Fruit fly (Drosophila melanogaster) whole organism, embryonic: ENCODE data around the gene CHKov1.
A peak's percentile ranks its signal among the peaks of the same experiment; 100 is the strongest.

Experiments
- B-H2 ChIP-seq: fragments of 200-800 bp; sonication (Bioruptor generic); optimal IDR thresholded peaks from 2 replicates; lab custom pipeline; 2018; ENCODE audit warnings: missing biosample characterization, mild to moderate bottlenecking, missing genetic modification characterization
- BEAF-32 ChIP-seq: fragments of 200-800 bp; sonication (Bioruptor generic); optimal IDR thresholded peaks from 3 replicates; lab custom pipeline; 2017; ENCODE audit warnings: missing biosample characterization, missing genetic modification characterization, mild to moderate bottlenecking, moderate library complexity, missing genetic modification reagents
- Bteb2 ChIP-seq: fragments of 200-800 bp; sonication (Bioruptor generic); optimal IDR thresholded peaks from 2 replicates; lab custom pipeline; 2016; ENCODE audit warnings: missing biosample characterization, missing genetic modification characterization
- CG10147 ChIP-seq: fragments of 200-800 bp; sonication (Bioruptor generic); optimal IDR thresholded peaks from 2 replicates; lab custom pipeline; 2019; ENCODE audit warnings: missing biosample characterization, mild to moderate bottlenecking, missing genetic modification characterization, moderate library complexity
- CG10654 ChIP-seq: fragments of 200-800 bp; sonication (Bioruptor generic); optimal IDR thresholded peaks from 2 replicates; lab custom pipeline; 2016; ENCODE audit warnings: missing biosample characterization, missing genetic modification characterization
- CG12155 ChIP-seq: fragments of 200-800 bp; sonication (Bioruptor generic); optimal IDR thresholded peaks from 3 replicates; lab custom pipeline; 2016; ENCODE audit warnings: missing biosample characterization, missing genetic modification characterization
- CG1233 ChIP-seq: fragments of 200-800 bp; sonication (Bioruptor generic); optimal IDR thresholded peaks from 4 replicates; lab custom pipeline; 2018; ENCODE audit warnings: missing biosample characterization, mild to moderate bottlenecking, missing genetic modification characterization
- CG12659 ChIP-seq: fragments of 200-800 bp; sonication (Bioruptor generic); optimal IDR thresholded peaks from 3 replicates; lab custom pipeline; 2017; ENCODE audit warnings: mild to moderate bottlenecking, missing biosample characterization, missing genetic modification reagents, missing genetic modification characterization
- CG12942 ChIP-seq: fragments of 200-800 bp; sonication (Bioruptor generic); optimal IDR thresholded peaks from 3 replicates; lab custom pipeline; 2016; ENCODE audit warnings: missing biosample characterization, missing genetic modification characterization
- CG13287 ChIP-seq: fragments of 200-800 bp; sonication (Bioruptor generic); IDR thresholded peaks from 2 replicates; pipeline ENCODE4 v1.3.6; 2022; ENCODE audit warnings: missing biosample characterization, missing genetic modification characterization; ENCODE audit not compliant: partially characterized antibody
- CG13624 ChIP-seq: fragments of 200-800 bp; sonication (Bioruptor generic); optimal IDR thresholded peaks from 2 replicates; lab custom pipeline; 2016; ENCODE audit warnings: missing biosample characterization, missing genetic modification characterization
- CG14667 ChIP-seq: fragments of 200-800 bp; sonication (Bioruptor generic); IDR thresholded peaks from 2 replicates; pipeline ENCODE4 v1.3.6; 2022; ENCODE audit warnings: missing biosample characterization, missing genetic modification characterization
- CG17802 ChIP-seq: fragments of 200-800 bp; sonication (Bioruptor generic); optimal IDR thresholded peaks from 2 replicates; lab custom pipeline; 2018; ENCODE audit warnings: missing biosample characterization, mild to moderate bottlenecking, missing genetic modification characterization, moderate library complexity
- CG18011 ChIP-seq: fragments of 200-800 bp; sonication (Bioruptor generic); optimal IDR thresholded peaks from 2 replicates; lab custom pipeline; 2017; ENCODE audit warnings: missing biosample characterization, missing genetic modification characterization, mild to moderate bottlenecking, moderate library complexity, missing genotype
- CG2120 ChIP-seq: fragments of 200-800 bp; sonication (Bioruptor generic); optimal IDR thresholded peaks from 3 replicates; lab custom pipeline; 2016; ENCODE audit warnings: missing biosample characterization, missing genetic modification characterization
- CG2199 ChIP-seq: fragments of 200-800 bp; sonication (Bioruptor generic); IDR thresholded peaks from 3 replicates; pipeline ENCODE4 v1.3.6; 2022; ENCODE audit warnings: missing biosample characterization, missing genetic modification characterization
- CG2889 ChIP-seq: fragments of 200-800 bp; sonication (Bioruptor generic); IDR thresholded peaks from 3 replicates; pipeline ENCODE4 v1.3.6; 2022; ENCODE audit warnings: missing biosample characterization, missing genetic modification characterization
- CG31365 ChIP-seq: fragments of 200-800 bp; sonication (Bioruptor generic); optimal IDR thresholded peaks from 2 replicates; lab custom pipeline; 2018; ENCODE audit warnings: missing biosample characterization, mild to moderate bottlenecking, missing genetic modification characterization
- CG31388 ChIP-seq: fragments of 200-800 bp; sonication (Bioruptor generic); optimal IDR thresholded peaks from 2 replicates; lab custom pipeline; 2016; ENCODE audit warnings: missing biosample characterization, missing genetic modification characterization
- CG42726 ChIP-seq: fragments of 200-800 bp; sonication (Bioruptor generic); IDR thresholded peaks from 2 replicates; pipeline ENCODE4 v1.3.6; 2022; ENCODE audit warnings: missing biosample characterization, missing genetic modification characterization; ENCODE audit not compliant: partially characterized antibody
- CG4707 ChIP-seq: fragments of 200-800 bp; sonication (Bioruptor generic); optimal IDR thresholded peaks from 2 replicates; lab custom pipeline; 2018; ENCODE audit warnings: missing biosample characterization, mild to moderate bottlenecking, missing genetic modification characterization, moderate library complexity
- CG6175 ChIP-seq: fragments of 200-800 bp; sonication (Bioruptor generic); IDR thresholded peaks from 3 replicates; pipeline ENCODE4 v1.3.6; 2022; ENCODE audit warnings: missing biosample characterization, missing genetic modification characterization
- CG7963 ChIP-seq: fragments of 200-800 bp; sonication (Bioruptor generic); IDR thresholded peaks from 3 replicates; pipeline ENCODE4 v1.3.6; 2022; ENCODE audit warnings: missing biosample characterization, missing genetic modification characterization; ENCODE audit not compliant: partially characterized antibody
- CG8359 ChIP-seq: fragments of 200-800 bp; sonication (Bioruptor generic); optimal IDR thresholded peaks from 2 replicates; lab custom pipeline; 2017; ENCODE audit warnings: missing biosample characterization, mild to moderate bottlenecking, missing genetic modification characterization, borderline replicate concordance
- Chrac-16 ChIP-seq: fragments of 200-800 bp; sonication (Bioruptor generic); optimal IDR thresholded peaks from 3 replicates; lab custom pipeline; 2016; ENCODE audit warnings: missing biosample characterization, missing genetic modification characterization
- Doc3 ChIP-seq: fragments of 200-800 bp; sonication (Bioruptor generic); IDR thresholded peaks from 3 replicates; pipeline ENCODE4 v1.3.6; 2022; ENCODE audit warnings: missing biosample characterization, missing genetic modification characterization; ENCODE audit not compliant: partially characterized antibody
- H15 ChIP-seq: fragments of 200-800 bp; sonication (Bioruptor generic); IDR thresholded peaks from 3 replicates; pipeline ENCODE4 v1.3.6; 2022; ENCODE audit warnings: missing biosample characterization, missing genetic modification characterization
- HLH3B ChIP-seq: fragments of 200-800 bp; sonication (Bioruptor generic); IDR thresholded peaks from 2 replicates; pipeline ENCODE4 v1.3.6; 2022; ENCODE audit warnings: missing biosample characterization, missing genetic modification characterization
- MESR4 ChIP-seq: fragments of 200-800 bp; sonication (Bioruptor generic); optimal IDR thresholded peaks from 2 replicates; lab custom pipeline; 2018; ENCODE audit warnings: missing biosample characterization, mild to moderate bottlenecking, missing genetic modification characterization, moderate library complexity
- Sin3A ChIP-seq: fragments of >200 bp; optimal IDR thresholded peaks from 2 replicates; lab custom pipeline; 2018
- Xrp1 ChIP-seq: fragments of 200-800 bp; sonication (Bioruptor generic); IDR thresholded peaks from 2 replicates; pipeline ENCODE4 v1.3.6; 2022; ENCODE audit warnings: missing biosample characterization, missing genetic modification characterization
- ato ChIP-seq: fragments of 200-800 bp; sonication (Bioruptor generic); IDR thresholded peaks from 2 replicates; pipeline ENCODE4 v1.3.6; 2022; ENCODE audit warnings: missing biosample characterization, missing genetic modification characterization; ENCODE audit not compliant: partially characterized antibody
- cas ChIP-seq: fragments of 200-800 bp; sonication (Bioruptor generic); IDR thresholded peaks from 2 replicates; pipeline ENCODE4 v1.3.6; 2022; ENCODE audit warnings: missing biosample characterization, missing genetic modification characterization
- dysf ChIP-seq: fragments of 200-800 bp; sonication (Bioruptor generic); IDR thresholded peaks from 3 replicates; pipeline ENCODE4 v1.3.6; 2022; ENCODE audit warnings: missing biosample characterization, missing genetic modification characterization
- esg ChIP-seq: fragments of 200-800 bp; sonication (Bioruptor generic); conservative IDR thresholded peaks from 2 replicates; pipeline ENCODE4 v1.3.6; 2022; ENCODE audit warnings: missing biosample characterization, missing genetic modification characterization
- ewg ChIP-seq: fragments of 200-800 bp; sonication (Bioruptor generic); optimal IDR thresholded peaks from 3 replicates; lab custom pipeline; 2017; ENCODE audit warnings: mild to moderate bottlenecking, missing biosample characterization, missing genetic modification reagents, missing genetic modification characterization
- grau ChIP-seq: fragments of 200-800 bp; optimal IDR thresholded peaks from 3 replicates; lab custom pipeline; 2019; ENCODE audit warnings: missing biosample characterization, mild to moderate bottlenecking, missing genetic modification characterization, moderate library complexity
- inv ChIP-seq: fragments of 200-800 bp; sonication (Bioruptor generic); IDR thresholded peaks from 2 replicates; pipeline ENCODE4 v1.3.6; 2022; ENCODE audit warnings: missing biosample characterization, missing genetic modification characterization; ENCODE audit not compliant: partially characterized antibody
- kay ChIP-seq: fragments of 200-800 bp; sonication (Bioruptor generic); optimal IDR thresholded peaks from 2 replicates; lab custom pipeline; 2016; ENCODE audit warnings: missing biosample characterization, missing genetic modification characterization
- mirr ChIP-seq: fragments of 200-800 bp; sonication (Bioruptor generic); optimal IDR thresholded peaks from 3 replicates; lab custom pipeline; 2018; ENCODE audit warnings: missing biosample characterization, mild to moderate bottlenecking, missing genetic modification characterization
- nerfin-2 ChIP-seq: fragments of 200-800 bp; sonication (Bioruptor generic); IDR thresholded peaks from 2 replicates; pipeline ENCODE4 v1.3.6; 2022; ENCODE audit warnings: missing biosample characterization, missing genetic modification characterization; ENCODE audit not compliant: partially characterized antibody
- odd ChIP-seq: fragments of 200-800 bp; sonication (Bioruptor generic); optimal IDR thresholded peaks from 2 replicates; lab custom pipeline; 2017; ENCODE audit warnings: missing biosample characterization, mild to moderate bottlenecking, missing genetic modification characterization
- org-1 ChIP-seq: fragments of 200-800 bp; sonication (Bioruptor generic); optimal IDR thresholded peaks from 2 replicates; lab custom pipeline; 2017; ENCODE audit warnings: missing biosample characterization, missing genetic modification characterization
- peb ChIP-seq: fragments of 200-800 bp; sonication (Bioruptor generic); IDR thresholded peaks from 2 replicates; pipeline ENCODE4 v1.3.6; 2022; ENCODE audit warnings: missing biosample characterization, missing genetic modification characterization
- ro ChIP-seq: fragments of 200-800 bp; sonication (Bioruptor generic); IDR thresholded peaks from 2 replicates; pipeline ENCODE4 v1.3.6; 2022; ENCODE audit warnings: missing biosample characterization, missing genetic modification characterization
- schlank ChIP-seq: fragments of 200-800 bp; sonication (Bioruptor generic); optimal IDR thresholded peaks from 2 replicates; lab custom pipeline; 2018; ENCODE audit warnings: missing biosample characterization, mild to moderate bottlenecking, missing genetic modification characterization
- scrt ChIP-seq: fragments of 200-800 bp; sonication (Bioruptor generic); optimal IDR thresholded peaks from 2 replicates; lab custom pipeline; 2018; ENCODE audit warnings: missing biosample characterization, mild to moderate bottlenecking, missing genetic modification characterization, moderate library complexity
- sd ChIP-seq: fragments of 200-800 bp; sonication (Bioruptor generic); optimal IDR thresholded peaks from 3 replicates; lab custom pipeline; 2018; ENCODE audit warnings: missing biosample characterization, mild to moderate bottlenecking, missing genetic modification characterization, moderate library complexity
- shn ChIP-seq: fragments of 200-800 bp; sonication (Bioruptor generic); optimal IDR thresholded peaks from 3 replicates; lab custom pipeline; 2016; ENCODE audit warnings: missing biosample characterization, missing genetic modification characterization
- sr ChIP-seq: fragments of 200-800 bp; sonication (Bioruptor generic); IDR thresholded peaks from 3 replicates; pipeline ENCODE4 v1.3.6; 2022; ENCODE audit warnings: missing biosample characterization, missing genetic modification characterization
- tgo ChIP-seq: fragments of 200-800 bp; sonication (Bioruptor generic); IDR thresholded peaks from 3 replicates; pipeline ENCODE4 v1.3.6; 2022; ENCODE audit warnings: missing biosample characterization, missing genetic modification characterization
- tio ChIP-seq: fragments of 200-800 bp; sonication (Bioruptor generic); optimal IDR thresholded peaks from 2 replicates; lab custom pipeline; 2017; ENCODE audit warnings: missing biosample characterization, missing genetic modification characterization, inconsistent platforms

CHKov1 gene

DNA sequence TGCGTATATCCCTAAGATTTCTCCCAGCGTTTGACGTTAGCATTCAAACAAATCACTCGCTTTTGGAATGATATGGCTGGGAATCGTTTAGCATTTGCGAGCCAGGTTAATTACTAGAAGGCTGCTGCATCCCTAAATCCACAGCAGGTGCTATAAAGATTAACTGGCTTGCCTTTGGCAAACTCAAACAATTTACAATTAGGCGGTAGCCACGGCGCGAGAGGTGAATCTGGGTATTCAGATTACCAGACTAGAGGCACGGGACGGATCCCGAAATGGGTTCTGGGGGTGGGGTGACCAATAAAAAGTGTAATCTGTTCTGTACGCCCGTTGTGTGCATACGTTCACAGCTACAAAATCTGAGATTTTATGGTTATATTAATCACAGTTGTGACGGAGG is 48.0 kb downstream of the CHKov1 start, which contains the start of gene CG11892 (continued):
- TF ChIP-seq org-1 = peak; percentile 21
- peak; percentile 44 for TF ChIP-seq CG2120 (GFP tag; lab: Kevin White, UChicago)
- no peak for TF ChIP-seq CG1233 (GFP tag; lab: Kevin White, UChicago)
- TF ChIP-seq CG13624 (GFP tag; lab: Kevin White, UChicago) = no peak
- TF ChIP-seq ro (GFP tag; lab: Robert Waterston, UW) = no peak
- no peak for TF ChIP-seq CG6175 (GFP tag; lab: Robert Waterston, UW)
- TF ChIP-seq CG10147 = peak; percentile 27
- TF ChIP-seq CG31388 = no peak
- peak; percentile 79 for TF ChIP-seq schlank (tag; lab: Kevin White, UChicago)
- TF ChIP-seq tgo = no peak
- TF ChIP-seq sr (GFP tag; lab: Robert Waterston, UW) = no peak
- no peak for TF ChIP-seq CG42726 (GFP tag; lab: Robert Waterston, UW)
- TF ChIP-seq CG12155 = no peak
- TF ChIP-seq CG8359 (GFP tag; lab: Kevin White, UChicago) = peak; percentile 6
- TF ChIP-seq H15 = no peak
- TF ChIP-seq ewg (GFP tag; lab: Kevin White, UChicago) = no peak
- peak; percentile 31 for TF ChIP-seq sd
- no peak for TF ChIP-seq MESR4 (GFP tag; lab: Kevin White, UChicago)
- TF ChIP-seq mirr = no peak
- TF ChIP-seq Xrp1 (GFP tag; lab: Robert Waterston, UW) = no peak
- no peak for TF ChIP-seq Chrac-16 (GFP tag; lab: Kevin White, UChicago)
- TF ChIP-seq CG18011 (GFP tag; lab: Kevin White, UChicago) = no peak
- peak; percentile 46 for TF ChIP-seq CG12659 (GFP tag; lab: Kevin White, UChicago)
- TF ChIP-seq HLH3B (GFP tag; lab: Robert Waterston, UW) = no peak
- no peak for TF ChIP-seq Doc3 (GFP tag; lab: Robert Waterston, UW)
- TF ChIP-seq CG12942 (GFP tag; lab: Kevin White, UChicago) = no peak
- TF ChIP-seq inv = no peak
- TF ChIP-seq CG17802 (tag; lab: Kevin White, UChicago) = no peak
- no peak for TF ChIP-seq CG2889
- no peak for TF ChIP-seq nerfin-2 (GFP tag; lab: Robert Waterston, UW)
- no peak for TF ChIP-seq grau
- TF ChIP-seq CG2199 (GFP tag; lab: Robert Waterston, UW) = no peak
- no peak for TF ChIP-seq CG14667
- TF ChIP-seq BEAF-32 (GFP tag; lab: Kevin White, UChicago) = no peak
- TF ChIP-seq Bteb2 (GFP tag; lab: Kevin White, UChicago) = no peak
- TF ChIP-seq kay (GFP tag; lab: Kevin White, UChicago) = no peak
- TF ChIP-seq CG7963 (GFP tag; lab: Robert Waterston, UW) = no peak
- TF ChIP-seq CG31365 (tag; lab: Kevin White, UChicago) = no peak
- peak; percentile 66 for TF ChIP-seq odd
- no peak for TF ChIP-seq shn (GFP tag; lab: Kevin White, UChicago)
- TF ChIP-seq CG13287 (GFP tag; lab: Robert Waterston, UW) = no peak
- TF ChIP-seq Sin3A = no peak
- TF ChIP-seq peb (GFP tag; lab: Robert Waterston, UW) = no peak
- peak; percentile 68 for TF ChIP-seq scrt (GFP tag; lab: Kevin White, UChicago)
- peak; percentile 19 for TF ChIP-seq B-H2
- no peak for TF ChIP-seq CG10654
- no peak for TF ChIP-seq esg (GFP tag; lab: Robert Waterston, UW)
- TF ChIP-seq ato (GFP tag; lab: Robert Waterston, UW) = no peak
- peak; percentile 39 for TF ChIP-seq CG4707 (GFP tag; lab: Kevin White, UChicago)
- TF ChIP-seq dysf (GFP tag; lab: Robert Waterston, UW) = no peak
- TF ChIP-seq cas = no peak
- no peak for TF ChIP-seq tio (GFP tag; lab: Kevin White, UChicago)
